Worm (Caenorhabditis elegans) whole organism, young adult: ENCODE data around the gene crn-4.

ENCODE experiments used
- B0261.1 ChIP-seq: sonication (generic microtip); optimal IDR thresholded peaks from 2 replicates; lab custom pipeline; 2016; ENCODE audit warnings: mild to moderate bottlenecking, missing genetic modification characterization, moderate library complexity, missing compliant biosample characterization
- D2030.7 ChIP-seq: fragments of 200-800 bp; sonication (Bioruptor generic); IDR thresholded peaks from 2 replicates; pipeline ENCODE4 v1.3.6; 2022; ENCODE audit warnings: missing genetic modification reagents, missing genetic modification characterization, missing compliant biosample characterization
- F10E7.11 ChIP-seq: sonication (generic microtip); optimal IDR thresholded peaks from 2 replicates; lab custom pipeline; 2017; ENCODE audit warnings: mild to moderate bottlenecking, missing genetic modification characterization, moderate library complexity, missing compliant biosample characterization
- F23B12.7 ChIP-seq: sonication (generic microtip); optimal IDR thresholded peaks from 2 replicates; lab custom pipeline; 2017; ENCODE audit warnings: missing genetic modification characterization, mild to moderate bottlenecking, missing compliant biosample characterization, antibody characterized with exemption, moderate library complexity; ENCODE audit not compliant: insufficient read depth
- F33H1.4 ChIP-seq: fragments of 200-800 bp; sonication (Bioruptor generic); IDR thresholded peaks from 2 replicates; pipeline ENCODE4 v1.3.6; 2022; ENCODE audit warnings: missing genetic modification reagents, missing genetic modification characterization, missing compliant biosample characterization
- F37B4.10 ChIP-seq: fragments of 200-800 bp; sonication (Bioruptor generic); IDR thresholded peaks from 2 replicates; pipeline ENCODE4 v1.3.6; 2022; ENCODE audit warnings: missing genetic modification characterization, missing compliant biosample characterization
- F49E8.2 ChIP-seq: sonication (generic microtip); optimal IDR thresholded peaks from 3 replicates; lab custom pipeline; 2017; ENCODE audit warnings: missing genetic modification characterization, mild to moderate bottlenecking, missing compliant biosample characterization, antibody characterized with exemption, moderate library complexity; ENCODE audit not compliant: insufficient read depth
- F57C9.4 ChIP-seq: sonication (generic microtip); optimal IDR thresholded peaks from 2 replicates; lab custom pipeline; 2017; ENCODE audit warnings: mild to moderate bottlenecking, missing genetic modification characterization, missing compliant biosample characterization
- Y56A3A.18 ChIP-seq: fragments of 200-800 bp; sonication (Bioruptor generic); IDR thresholded peaks from 2 replicates; pipeline ENCODE4 v1.3.6; 2022; ENCODE audit warnings: missing genetic modification reagents, missing genetic modification characterization, missing compliant biosample characterization
- ZK185.1 ChIP-seq: sonication (generic microtip); optimal IDR thresholded peaks from 2 replicates; lab custom pipeline; 2016; ENCODE audit warnings: mild to moderate bottlenecking, missing genetic modification characterization, missing compliant biosample characterization; ENCODE audit not compliant: poor library complexity, severe bottlenecking
- aptf-3 ChIP-seq: fragments of 200-800 bp; sonication (Bioruptor generic); IDR thresholded peaks from 2 replicates; pipeline ENCODE4 v1.3.6; 2022; ENCODE audit warnings: missing genetic modification characterization, missing compliant biosample characterization
- attf-5 ChIP-seq: fragments of 200-800 bp; sonication (Bioruptor generic); optimal IDR thresholded peaks from 2 replicates; lab custom pipeline; 2018; ENCODE audit warnings: mild to moderate bottlenecking, missing genetic modification characterization, missing compliant biosample characterization
- cebp-1 ChIP-seq, 2 experiments: fragments of 200-800 bp in 1 of 2; sonication (Bioruptor generic) in 1 of 2; sonication (generic microtip) in 1 of 2; IDR thresholded peaks in 1 of 2; optimal IDR thresholded peaks in 1 of 2; 2 replicates each; pipeline versions ENCODE4 v1.3.6 to Lab custom; 2017 to 2022; ENCODE audit warnings: missing compliant biosample characterization in 2 of 2, missing genetic modification characterization in 2 of 2, mild to moderate bottlenecking in 1 of 2, missing genetic modification reagents in 1 of 2, moderate library complexity in 1 of 2
- ceh-27 ChIP-seq: fragments of 200-800 bp; sonication (Bioruptor generic); optimal IDR thresholded peaks from 2 replicates; lab custom pipeline; 2018; ENCODE audit warnings: mild to moderate bottlenecking, missing genetic modification characterization, moderate library complexity, missing compliant biosample characterization
- chd-7 ChIP-seq: sonication (generic microtip); optimal IDR thresholded peaks from 2 replicates; lab custom pipeline; 2016; ENCODE audit warnings: mild to moderate bottlenecking, missing genetic modification characterization, moderate library complexity, missing compliant biosample characterization
- die-1 ChIP-seq: sonication (generic microtip); optimal IDR thresholded peaks from 2 replicates; lab custom pipeline; 2016; ENCODE audit warnings: missing genotype, mild to moderate bottlenecking, missing genetic modification characterization, missing compliant biosample characterization
- dpl-1 ChIP-seq: fragments of 150-350 bp; optimal IDR thresholded peaks from 2 replicates; lab custom pipeline; 2014; ENCODE audit warnings: missing biosample characterization, missing genetic modification reagents, missing genetic modification characterization
- ekl-4 ChIP-seq: fragments of 200-800 bp; sonication (Bioruptor generic); IDR thresholded peaks from 2 replicates; pipeline ENCODE4 v1.3.6; 2022; ENCODE audit warnings: missing genetic modification reagents, missing genetic modification characterization, missing compliant biosample characterization
- gei-17 ChIP-seq: fragments of 200-800 bp; sonication (Bioruptor generic); optimal IDR thresholded peaks from 2 replicates; lab custom pipeline; 2018; ENCODE audit warnings: mild to moderate bottlenecking, missing genetic modification characterization, missing compliant biosample characterization
- hmg-1.2 ChIP-seq: fragments of 200-800 bp; sonication (Bioruptor generic); IDR thresholded peaks from 2 replicates; pipeline ENCODE4 v1.3.6; 2022; ENCODE audit warnings: missing genetic modification reagents, missing genetic modification characterization, missing compliant biosample characterization
- hrde-1 ChIP-seq: sonication (generic microtip); optimal IDR thresholded peaks from 2 replicates; lab custom pipeline; 2016; ENCODE audit warnings: missing genetic modification characterization, mild to moderate bottlenecking, missing compliant biosample characterization, moderate library complexity, missing genotype, missing genetic modification reagents, borderline replicate concordance
- let-607 ChIP-seq, 2 experiments: fragments of 200-800 bp in 1 of 2; sonication (Bioruptor generic) in 1 of 2; sonication (generic microtip) in 1 of 2; optimal IDR thresholded peaks; 2 replicates each; lab custom pipeline; 2016 to 2018; ENCODE audit warnings: mild to moderate bottlenecking in 2 of 2, missing compliant biosample characterization in 2 of 2, missing genetic modification characterization in 2 of 2, moderate library complexity in 2 of 2, missing genotype in 1 of 2
- lin-35 ChIP-seq, 3 experiments: fragments of 150-350 bp in 2 of 3; sonication (generic microtip) in 1 of 3; optimal IDR thresholded peaks; 2 replicates each; lab custom pipeline; 2014 to 2018; ENCODE audit warnings: missing biosample characterization in 3 of 3, missing genetic modification characterization in 3 of 3, missing genetic modification reagents in 3 of 3
- lin-40 ChIP-seq: sonication (generic microtip); optimal IDR thresholded peaks from 2 replicates; lab custom pipeline; 2016; ENCODE audit warnings: missing genetic modification characterization, mild to moderate bottlenecking, missing compliant biosample characterization, missing genotype, missing genetic modification reagents
- lin-54 ChIP-seq: fragments of 200-800 bp; sonication (Bioruptor generic); optimal IDR thresholded peaks from 2 replicates; lab custom pipeline; 2018; ENCODE audit warnings: mild to moderate bottlenecking, missing genetic modification characterization, missing compliant biosample characterization
- lir-1 ChIP-seq: fragments of 200-800 bp; sonication (Bioruptor generic); conservative IDR thresholded peaks from 2 replicates; pipeline ENCODE4 v1.3.6; 2022; ENCODE audit warnings: missing genetic modification reagents, missing genetic modification characterization, missing compliant biosample characterization
- madf-10 ChIP-seq: sonication (generic microtip); optimal IDR thresholded peaks from 2 replicates; lab custom pipeline; 2016; ENCODE audit warnings: mild to moderate bottlenecking, missing genetic modification characterization, missing compliant biosample characterization
- madf-6 ChIP-seq: fragments of 200-800 bp; sonication (Bioruptor generic); IDR thresholded peaks from 2 replicates; pipeline ENCODE4 v1.3.6; 2022; ENCODE audit warnings: missing genetic modification reagents, missing genetic modification characterization, missing compliant biosample characterization
- nhr-80 ChIP-seq: sonication (generic microtip); optimal IDR thresholded peaks from 2 replicates; lab custom pipeline; 2016; ENCODE audit warnings: missing genetic modification characterization, missing compliant biosample characterization
- pbrm-1 ChIP-seq: fragments of 200-800 bp; sonication (Bioruptor generic); IDR thresholded peaks from 2 replicates; pipeline ENCODE4 v1.3.6; 2022; ENCODE audit warnings: missing genetic modification reagents, missing genetic modification characterization, missing compliant biosample characterization
- pha-4 ChIP-seq: fragments of 150-350 bp; sonication (generic microtip); optimal IDR thresholded peaks from 2 replicates; lab custom pipeline; 2014; ENCODE audit warnings: missing biosample characterization, missing genetic modification reagents, missing genetic modification characterization
- sdz-38 ChIP-seq: sonication (generic microtip); optimal IDR thresholded peaks from 2 replicates; lab custom pipeline; 2016; ENCODE audit warnings: missing genotype, missing genetic modification characterization, missing compliant biosample characterization
- snpc-4 ChIP-seq, 5 experiments: fragments of 150-350 bp in 1 of 5; sonication (generic microtip) in 4 of 5; optimal IDR thresholded peaks; 2 replicates each; lab custom pipeline; 2014 to 2018; ENCODE audit warnings: missing genetic modification characterization in 5 of 5, missing biosample characterization in 3 of 5, antibody characterized with exemption in 2 of 5, mild to moderate bottlenecking in 2 of 5, missing compliant biosample characterization in 2 of 5, missing genotype in 2 of 5, moderate library complexity in 2 of 5, missing genetic modification reagents in 1 of 5
- tbp1 ChIP-seq: fragments of 200-800 bp; sonication (Bioruptor generic); optimal IDR thresholded peaks from 2 replicates; lab custom pipeline; 2018; ENCODE audit warnings: mild to moderate bottlenecking, missing genetic modification characterization, missing compliant biosample characterization
- tlf-1 ChIP-seq: fragments of 200-800 bp; sonication (Bioruptor generic); optimal IDR thresholded peaks from 2 replicates; lab custom pipeline; 2018; ENCODE audit warnings: mild to moderate bottlenecking, missing genetic modification characterization, missing compliant biosample characterization
- unc-130 ChIP-seq: sonication (generic microtip); optimal IDR thresholded peaks from 2 replicates; lab custom pipeline; 2016; ENCODE audit warnings: missing genetic modification reagents, missing genetic modification characterization, missing compliant biosample characterization
- zfh-2 ChIP-seq: fragments of 200-800 bp; sonication (Bioruptor generic); conservative IDR thresholded peaks from 2 replicates; pipeline ENCODE4 v1.3.6; 2022; ENCODE audit warnings: missing genetic modification reagents, missing genetic modification characterization, missing compliant biosample characterization
- ztf-22 ChIP-seq: fragments of 200-800 bp; sonication (Bioruptor generic); optimal IDR thresholded peaks from 2 replicates; lab custom pipeline; 2018; ENCODE audit warnings: mild to moderate bottlenecking, missing genetic modification characterization, moderate library complexity, missing compliant biosample characterization
- ztf-25 ChIP-seq: fragments of 200-800 bp; sonication (Bioruptor generic); IDR thresholded peaks from 2 replicates; pipeline ENCODE4 v1.3.6; 2022; ENCODE audit warnings: missing genetic modification reagents, missing genetic modification characterization, missing compliant biosample characterization

Gene crn-4

DNA sequence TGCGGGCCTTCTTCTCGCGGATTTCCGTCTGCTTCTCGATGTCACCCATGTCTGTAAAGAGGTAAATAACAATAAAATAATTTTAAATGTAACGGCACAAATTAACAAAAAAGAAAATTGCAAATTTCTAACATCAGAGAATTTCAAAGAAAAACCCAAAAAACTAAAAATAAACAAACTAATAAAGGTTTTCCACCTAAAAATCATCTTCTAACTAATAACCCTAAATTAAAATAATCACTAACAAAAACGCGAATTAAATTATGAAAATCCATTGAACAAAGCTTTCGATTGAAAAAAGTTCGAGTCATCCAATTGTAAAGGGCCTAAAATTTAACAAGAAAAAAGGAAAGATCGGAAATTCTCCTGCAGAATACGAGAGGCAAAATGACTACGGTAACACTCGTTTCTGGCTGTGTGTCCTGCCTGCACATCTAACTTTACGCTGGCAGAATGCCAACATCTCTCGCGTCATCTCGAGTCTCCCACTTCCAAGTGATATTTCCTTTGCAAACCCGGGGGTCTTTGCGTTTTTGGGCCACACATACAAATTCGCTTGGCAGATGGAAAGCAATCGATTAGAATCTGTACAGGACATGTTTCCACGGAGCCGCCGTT, 15.2 kb downstream of the crn-4 start, which contains the start of gene rpl-11.2 (continued):
- TF ChIP-seq hrde-1 (tag; lab: Kevin White, UChicago) (no peak), ztf-22 (GFP tag; lab: Kevin White, UChicago) (peak; percentile 40), F10E7.11 (tag; lab: Kevin White, UChicago) (peak; percentile 21), lin-54 (GFP tag; lab: Kevin White, UChicago) (peak; percentile 63), chd-7 (tag; lab: Kevin White, UChicago) (no peak), B0261.1 (tag; lab: Kevin White, UChicago) (peak; percentile 6), dpl-1 (GFP tag; lab: Kevin White, UChicago) (no peak), F37B4.10 (GFP tag; lab: Robert Waterston, UW) (no peak), ztf-25 (no peak), F33H1.4 (peak; percentile 91), gei-17 (GFP tag; lab: Kevin White, UChicago) (peak; percentile 64), let-607 (tag; optimal IDR thresholded peaks at IDR 0.05; lab: Kevin White, UChicago) (peak in 1 of 2 experiments; percentile 73), madf-10 (tag; lab: Kevin White, UChicago) (peak; percentile 82), lin-35 (GFP tag; optimal IDR thresholded peaks at IDR 0.05; lab: Kevin White, UChicago) (peak in 1 of 3 experiments; percentile 88), D2030.7 (GFP tag; lab: Robert Waterston, UW) (no peak), lir-1 (GFP tag; lab: Robert Waterston, UW) (peak; percentile 66; the same call in 1 of the 2 replicates), ZK185.1 (tag; lab: Kevin White, UChicago) (peak; percentile 89), tlf-1 (peak; percentile 79), F49E8.2 (tag; lab: Kevin White, UChicago) (no peak)

DNA sequence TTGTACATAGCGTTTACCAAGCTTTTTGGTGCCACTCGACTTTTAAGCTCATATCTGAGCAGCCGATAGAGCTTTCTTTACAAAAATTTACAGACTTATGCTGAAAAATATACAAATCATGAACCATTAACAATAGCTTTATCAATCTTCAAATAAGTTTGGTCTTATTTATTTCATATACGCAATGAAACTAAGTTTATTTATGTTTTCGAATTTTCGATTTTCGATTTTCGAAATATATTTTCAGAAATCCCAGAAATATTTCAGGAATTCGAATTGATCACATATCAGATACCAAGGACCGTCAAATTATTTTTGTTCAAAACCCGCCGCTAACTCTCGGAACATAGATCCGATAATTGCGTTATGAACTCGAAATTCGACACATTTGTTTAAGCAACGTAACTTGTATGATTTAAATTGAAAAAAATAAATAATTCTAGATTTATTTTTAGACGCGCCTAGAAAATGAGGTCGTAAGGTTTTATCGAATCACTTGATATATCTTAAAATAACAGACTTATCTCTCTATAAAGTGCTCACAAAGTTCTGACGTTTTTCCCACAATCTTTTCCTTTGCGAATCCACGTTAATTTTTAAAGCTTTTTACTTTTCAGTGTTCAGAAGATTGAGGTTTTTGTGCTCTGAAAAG, 16.6 kb downstream of the crn-4 start:
- TF ChIP-seq die-1 (tag; lab: Kevin White, UChicago) (no peak), unc-130 (GFP tag; lab: Kevin White, UChicago) (no peak), gei-17 (GFP tag; lab: Kevin White, UChicago) (no peak), F57C9.4 (tag; lab: Kevin White, UChicago) (no peak), snpc-4 (GFP tag; optimal IDR thresholded peaks at IDR 0.05; lab: Kevin White, UChicago) (no peak), snpc-4 (tag; optimal IDR thresholded peaks at IDR 0.05; lab: Kevin White, UChicago) (peak in 1 of 4 experiments; percentile 11)

DNA sequence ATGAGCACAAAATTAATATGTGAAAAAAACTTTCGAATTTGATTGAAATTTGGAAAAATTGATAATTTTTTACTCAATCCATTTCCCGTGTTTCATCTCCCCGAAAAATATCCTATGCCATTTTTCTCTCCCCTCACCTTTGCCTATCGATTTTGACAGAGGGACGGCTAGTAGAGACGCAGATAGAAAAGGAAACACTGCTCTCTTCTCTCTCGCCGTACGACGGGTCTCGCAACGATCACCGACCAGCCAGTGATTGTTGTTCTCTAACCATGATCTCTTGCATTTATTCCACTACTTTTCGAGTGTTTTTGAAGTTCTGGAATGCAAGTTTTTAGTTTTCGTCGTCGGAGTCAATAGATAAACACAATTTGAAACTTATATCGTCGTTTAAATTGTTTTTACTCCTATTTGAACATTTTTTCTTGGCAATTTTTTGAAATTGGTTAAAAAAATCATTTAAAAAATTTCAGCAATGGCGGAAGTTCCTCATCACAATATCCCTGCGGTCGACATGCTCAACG, 20.4 kb downstream of the crn-4 start, which contains the start of gene vha-15:
TSS of gene vha-15 (plus strand) at position 474 of the 524 bp plus-strand sequence.
- TF ChIP-seq tbp1 (GFP tag; lab: Kevin White, UChicago) (peak; percentile 7), madf-6 (GFP tag; lab: Robert Waterston, UW) (0 out of 2 replicates have a peak, but pooled peaks have one; percentile 14), lin-35 (GFP tag; optimal IDR thresholded peaks at IDR 0.05; lab: Kevin White, UChicago) (peak in 1 of 3 experiments; percentile 57), aptf-3 (GFP tag; lab: Robert Waterston, UW) (no peak), pha-4 (tag; lab: Kevin White, UChicago) (peak; percentile 39), hmg-1.2 (GFP tag; lab: Robert Waterston, UW) (peak; percentile 82), F23B12.7 (tag; lab: Kevin White, UChicago) (no peak), sdz-38 (no peak), madf-10 (tag; lab: Kevin White, UChicago) (peak; percentile 30), cebp-1 (GFP tag; IDR thresholded peaks at IDR 0.05; lab: Robert Waterston, UW) (no peak), cebp-1 (tag; optimal IDR thresholded peaks at IDR 0.05; lab: Kevin White, UChicago) (peak; percentile 62), ekl-4 (peak; percentile 47; the same call in 1 of the 2 replicates), Y56A3A.18 (GFP tag; lab: Robert Waterston, UW) (0 out of 2 replicates have a peak, but pooled peaks have one; percentile 45), snpc-4 (GFP tag; optimal IDR thresholded peaks at IDR 0.05; lab: Kevin White, UChicago) (no peak), snpc-4 (tag; optimal IDR thresholded peaks at IDR 0.05; lab: Kevin White, UChicago) (peak in 1 of 4 experiments; percentile 59), ceh-27 (GFP tag; lab: Kevin White, UChicago) (peak; percentile 48), lin-40 (tag; lab: Kevin White, UChicago) (peak; percentile 72), F33H1.4 (peak; percentile 63), attf-5 (GFP tag; lab: Kevin White, UChicago) (peak; percentile 58), pbrm-1 (peak; percentile 30; the same call in 1 of the 2 replicates), nhr-80 (tag; lab: Kevin White, UChicago) (peak; percentile 69), zfh-2 (GFP tag; lab: Robert Waterston, UW) (no peak)
